Worm (Caenorhabditis elegans) whole organism, L4/young adult: ENCODE data around the gene dex-1.

Experiments
- W03F9.2 ChIP-seq: fragments of 150-350 bp; optimal IDR thresholded peaks from 2 replicates; lab custom pipeline; 2014; ENCODE audit warnings: missing biosample characterization, missing genetic modification characterization
- him-1 ChIP-seq: sonication (generic microtip); optimal IDR thresholded peaks from 2 replicates; lab custom pipeline; 2016; ENCODE audit warnings: missing genotype, missing genetic modification reagents, missing genetic modification characterization, missing compliant biosample characterization

DNA sequence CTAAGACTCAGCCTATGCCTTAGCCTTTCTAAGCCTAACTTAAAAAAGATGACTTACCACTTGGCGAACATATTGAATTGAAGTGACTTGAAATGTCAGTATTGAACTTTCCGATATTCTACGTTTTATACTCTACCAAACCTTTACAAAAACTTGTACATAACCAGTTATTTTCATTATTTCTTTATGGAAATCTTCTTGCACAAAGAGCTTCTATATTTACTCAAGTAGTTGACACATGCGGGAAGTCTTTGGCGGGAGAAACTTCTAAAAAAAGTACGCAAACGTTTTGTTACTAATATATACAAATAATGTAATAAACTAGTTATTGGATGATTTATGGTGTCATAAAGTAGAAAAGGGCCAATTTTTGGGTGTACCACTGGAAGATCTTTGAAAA, 42.8 kb downstream of the dex-1 start, which contains the start of gene nspb-12:
- no peak for TF ChIP-seq W03F9.2 (tag; lab: Kevin White, UChicago)
- TF ChIP-seq him-1 (tag; lab: Kevin White, UChicago), result no peak
